Worm (Caenorhabditis elegans): ENCODE data around the gene Y39B6A.27.

Gene Y39B6A.27

ce11 chrV:19042256-19042655 is 10.7 kb downstream of the Y39B6A.27 start, which contains the start of gene asp-16:
Gene asp-16 (minus strand): TSS chrV:19042605.
- TF ChIP-seq klf-2 (GFP tag; conservative IDR thresholded peaks at IDR 0.05): no peak
- TF ChIP-seq tab-1 (GFP tag; IDR thresholded peaks at IDR 0.05): 0 out of 2 replicates have a peak, but pooled peaks have one; percentile 20

ce11 chrV:19044753-19045152 is 13.2 kb downstream of the Y39B6A.27 start, which contains the start of gene asp-15:
Gene asp-15 (minus strand): TSS chrV:19044853.
- TF ChIP-seq flt-1 (GFP tag; IDR thresholded peaks at IDR 0.05) (no peak), tab-1 (GFP tag; IDR thresholded peaks at IDR 0.05) (no peak), cog-1 (tag; optimal IDR thresholded peaks at IDR 0.05) (no peak), ref-1 (GFP tag; conservative IDR thresholded peaks at IDR 0.05) (no peak), T22C8.4 (GFP tag; IDR thresholded peaks at IDR 0.05) (no peak), med-1 (GFP tag; optimal IDR thresholded peaks at IDR 0.05; ENCODE audit: insufficient read depth) (no peak), ztf-23 (GFP tag; IDR thresholded peaks at IDR 0.05) (no peak), ztf-29 (GFP tag; IDR thresholded peaks at IDR 0.05) (no peak), klf-2 (GFP tag; conservative IDR thresholded peaks at IDR 0.05) (no peak)

- TF ChIP-seq klf-2 (GFP tag; conservative IDR thresholded peaks at IDR 0.05): no peak
- no peak for TF ChIP-seq med-1 (GFP tag; optimal IDR thresholded peaks at IDR 0.05; ENCODE audit: insufficient read depth)
- TF ChIP-seq tab-1 (GFP tag; IDR thresholded peaks at IDR 0.05): no peak
These were observed 15.9 kb downstream of the Y39B6A.27 start for ce11 chrV:19047442-19047841.

- TF ChIP-seq klf-2 (GFP tag; conservative IDR thresholded peaks at IDR 0.05): no peak
- 0 out of 2 replicates have a peak, but pooled peaks have one; percentile 18 for TF ChIP-seq tab-1 (GFP tag; IDR thresholded peaks at IDR 0.05)
These were observed 17.9 kb downstream of the Y39B6A.27 start for ce11 chrV:19049140-19050092.

- TF ChIP-seq med-1 (GFP tag; optimal IDR thresholded peaks at IDR 0.05; ENCODE audit: insufficient read depth) (no peak), tab-1 (GFP tag; IDR thresholded peaks at IDR 0.05) (no peak), ztf-29 (GFP tag; IDR thresholded peaks at IDR 0.05) (no peak)
These were observed 18.9 kb downstream of the Y39B6A.27 start, which contains the start of gene asp-1 for ce11 chrV:19050438-19050837. Gene asp-1 (minus strand): TSS chrV:19050752.

- no peak for TF ChIP-seq ztf-23 (GFP tag; IDR thresholded peaks at IDR 0.05)
- no peak for TF ChIP-seq klf-2 (GFP tag; conservative IDR thresholded peaks at IDR 0.05)
- TF ChIP-seq flt-1 (GFP tag; IDR thresholded peaks at IDR 0.05): no peak
- TF ChIP-seq T22C8.4 (GFP tag; IDR thresholded peaks at IDR 0.05): no peak
- no peak for TF ChIP-seq med-1 (GFP tag; optimal IDR thresholded peaks at IDR 0.05; ENCODE audit: insufficient read depth)
- TF ChIP-seq tab-1 (GFP tag; IDR thresholded peaks at IDR 0.05): no peak
- no peak for TF ChIP-seq cog-1 (tag; optimal IDR thresholded peaks at IDR 0.05)
These were observed 19.3 kb downstream of the Y39B6A.27 start for ce11 chrV:19050888-19051287.

- TF ChIP-seq cog-1 (tag; optimal IDR thresholded peaks at IDR 0.05): no peak
- no peak for TF ChIP-seq klf-2 (GFP tag; conservative IDR thresholded peaks at IDR 0.05)
- no peak for TF ChIP-seq ref-1 (GFP tag; conservative IDR thresholded peaks at IDR 0.05)
- no peak for TF ChIP-seq flt-1 (GFP tag; IDR thresholded peaks at IDR 0.05)
- no peak for TF ChIP-seq tab-1 (GFP tag; IDR thresholded peaks at IDR 0.05)
- TF ChIP-seq ztf-23 (GFP tag; IDR thresholded peaks at IDR 0.05): no peak
- TF ChIP-seq ztf-29 (GFP tag; IDR thresholded peaks at IDR 0.05): no peak
- no peak for TF ChIP-seq med-1 (GFP tag; optimal IDR thresholded peaks at IDR 0.05; ENCODE audit: insufficient read depth)
- no peak for TF ChIP-seq T22C8.4 (GFP tag; IDR thresholded peaks at IDR 0.05)
These were observed 19.9 kb downstream of the Y39B6A.27 start for ce11 chrV:19051425-19051824.

ce11 chrV:19053281-19053680 is 21.7 kb downstream of the Y39B6A.27 start:
- TF ChIP-seq ztf-23 (GFP tag; IDR thresholded peaks at IDR 0.05): no peak
- TF ChIP-seq cog-1 (tag; optimal IDR thresholded peaks at IDR 0.05): no peak
- no peak for TF ChIP-seq flt-1 (GFP tag; IDR thresholded peaks at IDR 0.05)
- no peak for TF ChIP-seq med-1 (GFP tag; optimal IDR thresholded peaks at IDR 0.05; ENCODE audit: insufficient read depth)
- TF ChIP-seq ztf-29 (GFP tag; IDR thresholded peaks at IDR 0.05): no peak
- no peak for TF ChIP-seq tab-1 (GFP tag; IDR thresholded peaks at IDR 0.05)

ce11 chrV:19057602-19058001 is 26.0 kb downstream of the Y39B6A.27 start:
- TF ChIP-seq flt-1 (GFP tag; IDR thresholded peaks at IDR 0.05): no peak
- no peak for TF ChIP-seq ztf-23 (GFP tag; IDR thresholded peaks at IDR 0.05)
- no peak for TF ChIP-seq klf-2 (GFP tag; conservative IDR thresholded peaks at IDR 0.05)
- TF ChIP-seq ztf-29 (GFP tag; IDR thresholded peaks at IDR 0.05): no peak
- TF ChIP-seq T22C8.4 (GFP tag; IDR thresholded peaks at IDR 0.05): no peak
- TF ChIP-seq med-1 (GFP tag; optimal IDR thresholded peaks at IDR 0.05; ENCODE audit: insufficient read depth): no peak
- no peak for TF ChIP-seq tab-1 (GFP tag; IDR thresholded peaks at IDR 0.05)
- no peak for TF ChIP-seq ref-1 (GFP tag; conservative IDR thresholded peaks at IDR 0.05)
- TF ChIP-seq cog-1 (tag; optimal IDR thresholded peaks at IDR 0.05): no peak

- TF ChIP-seq ztf-23 (GFP tag; IDR thresholded peaks at IDR 0.05) (no peak), cog-1 (tag; optimal IDR thresholded peaks at IDR 0.05) (no peak), ref-1 (GFP tag; conservative IDR thresholded peaks at IDR 0.05) (no peak)
These were observed 26.5 kb downstream of the Y39B6A.27 start for ce11 chrV:19058086-19058485.

ce11 chrV:19059873-19060272 is 28.3 kb downstream of the Y39B6A.27 start, which contains the start of gene twk-46:
Gene twk-46 (plus strand): TSS chrV:19060173.
- TF ChIP-seq T22C8.4 (GFP tag; IDR thresholded peaks at IDR 0.05) (no peak), tab-1 (GFP tag; IDR thresholded peaks at IDR 0.05) (no peak), ref-1 (GFP tag; conservative IDR thresholded peaks at IDR 0.05) (no peak), ztf-29 (GFP tag; IDR thresholded peaks at IDR 0.05) (no peak), cog-1 (tag; optimal IDR thresholded peaks at IDR 0.05) (no peak), klf-2 (GFP tag; conservative IDR thresholded peaks at IDR 0.05) (no peak), ztf-23 (GFP tag; IDR thresholded peaks at IDR 0.05) (no peak), med-1 (GFP tag; optimal IDR thresholded peaks at IDR 0.05; ENCODE audit: insufficient read depth) (no peak), flt-1 (GFP tag; IDR thresholded peaks at IDR 0.05) (no peak)

All from whole organism, midembryonic.